Worm (Caenorhabditis elegans) whole organism, L4/young adult: ENCODE measurements around the gene try-10.

Experiments used
- W03F9.2 ChIP-seq: fragments of 150-350 bp; optimal IDR thresholded peaks from 2 replicates; lab custom pipeline; 2014; ENCODE audit warnings: missing biosample characterization, missing genetic modification characterization
- dao-5 ChIP-seq: sonication (generic microtip); optimal IDR thresholded peaks from 2 replicates; lab custom pipeline; 2016; ENCODE audit warnings: missing genotype, missing genetic modification characterization, moderate library complexity, missing compliant biosample characterization
- him-1 ChIP-seq: sonication (generic microtip); optimal IDR thresholded peaks from 2 replicates; lab custom pipeline; 2016; ENCODE audit warnings: missing genotype, missing genetic modification reagents, missing genetic modification characterization, missing compliant biosample characterization

try-10 gene

DNA sequence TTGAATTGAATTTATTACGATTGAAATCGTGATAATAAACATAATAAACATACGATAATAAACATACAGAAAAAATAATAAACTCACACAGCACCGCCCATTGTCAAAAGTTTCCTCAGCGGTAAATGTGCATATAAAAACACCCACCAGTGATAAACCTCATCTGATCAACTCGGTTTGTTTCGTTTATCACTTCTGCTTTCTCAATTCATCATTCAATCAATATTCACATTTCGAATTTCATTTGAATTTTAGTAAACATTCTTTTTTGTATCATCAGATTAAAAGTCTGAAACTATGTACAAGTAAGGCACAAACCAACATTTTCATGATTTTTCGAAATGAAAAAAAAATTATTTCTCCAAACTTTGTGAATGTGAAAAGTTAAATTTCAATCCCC, at the start of gene try-10:
Gene try-10, minus strand, starts transcription at position 101 of the 400 bp plus-strand sequence.
- TF ChIP-seq him-1 (tag; lab: Kevin White, UChicago) (no peak), W03F9.2 (tag; lab: Kevin White, UChicago) (no peak), dao-5 (tag; lab: Kevin White, UChicago) (no peak)

DNA sequence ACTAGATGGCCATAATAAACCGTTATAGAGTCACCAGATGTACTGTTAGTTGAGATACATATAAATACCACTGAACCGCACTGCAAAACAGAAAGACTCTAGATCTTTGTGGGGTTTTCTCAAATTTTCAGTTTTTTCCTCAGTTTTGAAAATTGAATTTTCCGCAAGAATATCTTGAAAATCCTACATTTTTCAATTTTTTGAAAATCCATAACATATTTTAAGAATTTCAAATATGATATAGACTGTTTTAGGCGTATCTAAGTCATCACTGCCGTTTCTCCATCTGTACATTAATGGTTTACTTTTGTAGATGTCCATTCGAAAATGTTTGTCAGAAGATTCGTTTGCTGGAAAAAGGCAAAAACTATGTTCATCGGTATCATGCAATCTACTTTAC, 48.8 kb upstream of the try-10 start, which contains the start of gene F42E8.1:
Gene F42E8.1, plus strand, starts transcription at position 301 of the 400 bp plus-strand sequence.
- no peak for TF ChIP-seq him-1 (tag; lab: Kevin White, UChicago)
- no peak for TF ChIP-seq W03F9.2 (tag; lab: Kevin White, UChicago)
- TF ChIP-seq dao-5 (tag; lab: Kevin White, UChicago): no peak

ce11 chrV:13053635-13054034, 40.6 kb upstream of the try-10 start, which contains the start of gene srr-1:
Gene srr-1, minus strand, starts transcription at chrV:13053735.
- no peak for TF ChIP-seq him-1 (tag; lab: Kevin White, UChicago)
- no peak for TF ChIP-seq dao-5 (tag; lab: Kevin White, UChicago)
- TF ChIP-seq W03F9.2 (tag; lab: Kevin White, UChicago): no peak

DNA sequence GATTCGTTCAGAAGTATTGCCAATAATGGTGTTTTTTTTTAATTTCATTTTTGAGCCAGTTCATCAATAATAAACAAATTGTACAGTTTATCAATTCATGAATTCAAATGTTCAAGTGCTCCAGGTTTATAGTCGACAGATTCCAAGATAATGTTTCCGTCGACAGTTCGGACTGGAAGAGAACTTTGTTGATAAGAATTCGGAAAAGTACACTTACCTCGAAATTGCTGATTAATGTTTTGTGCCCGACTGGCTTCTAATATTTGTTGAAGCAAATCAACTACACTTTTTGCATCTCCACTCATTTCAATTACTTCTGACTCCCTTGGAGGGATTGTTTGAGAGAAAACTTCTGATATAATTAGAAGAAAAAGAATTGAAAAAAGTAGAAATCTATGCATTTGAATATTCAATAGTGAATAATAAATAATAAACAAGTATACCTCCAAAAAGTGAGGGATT, 36.1 kb upstream of the try-10 start, which contains the start of gene W07G4.8:
Gene W07G4.8, minus strand, starts transcription at position 412 of the 462 bp plus-strand sequence.
- TF ChIP-seq W03F9.2 (tag; lab: Kevin White, UChicago) (no peak), him-1 (tag; lab: Kevin White, UChicago) (no peak), dao-5 (tag; lab: Kevin White, UChicago) (no peak)

ce11 chrV:13047574-13048030, 34.5 kb upstream of the try-10 start, which contains the start of gene W07G4.5:
Gene W07G4.5, plus strand, starts transcription at chrV:13047980.
- TF ChIP-seq W03F9.2 (tag; lab: Kevin White, UChicago): no peak
- no peak for TF ChIP-seq him-1 (tag; lab: Kevin White, UChicago)
- no peak for TF ChIP-seq dao-5 (tag; lab: Kevin White, UChicago)

DNA sequence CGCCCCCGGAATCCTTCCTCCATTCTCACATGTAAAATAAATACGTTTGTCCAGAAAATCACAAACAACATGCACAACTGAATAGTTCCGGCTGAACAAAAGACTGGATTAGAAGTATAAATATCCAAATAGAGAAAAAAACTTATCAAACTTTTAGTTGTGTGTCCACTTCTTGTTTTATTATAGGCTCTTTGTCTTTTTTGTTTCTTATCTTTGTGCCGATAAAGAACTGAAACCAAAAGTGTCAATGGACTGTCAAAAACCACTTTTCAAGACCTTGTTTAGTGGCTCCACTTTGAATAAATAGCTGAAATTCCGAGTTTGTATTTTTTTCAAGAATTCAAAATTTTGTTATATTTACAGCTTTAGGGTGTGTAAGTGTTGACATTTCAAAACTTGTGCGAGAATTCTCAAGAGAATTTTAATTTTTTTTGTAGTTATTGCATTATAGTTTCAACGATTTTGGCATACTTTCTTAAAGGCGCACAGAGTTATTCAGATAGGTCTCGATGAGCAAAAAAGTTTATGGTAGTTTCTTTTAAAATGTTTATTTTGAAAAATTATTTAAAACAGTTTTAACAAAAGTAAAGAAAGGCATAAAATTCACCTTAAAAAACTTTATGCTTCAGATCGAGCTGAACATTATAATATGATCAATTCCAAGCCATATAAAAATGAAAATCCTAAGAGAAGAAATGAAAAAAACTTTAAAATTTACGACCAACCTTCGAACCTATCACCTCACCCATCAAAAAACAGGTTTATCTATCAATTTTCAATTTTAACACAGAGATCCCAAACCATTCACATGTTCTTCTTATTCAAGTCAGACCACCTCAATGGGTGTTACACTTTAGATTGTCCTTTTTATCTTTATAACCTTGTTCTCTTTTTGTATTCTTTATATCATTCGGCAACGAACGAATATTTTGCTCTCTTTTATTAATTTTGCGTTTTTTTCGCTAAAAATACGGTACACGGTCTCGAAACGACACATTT, 33.4 kb upstream of the try-10 start:
- TF ChIP-seq him-1 (tag; lab: Kevin White, UChicago) (no peak), dao-5 (tag; lab: Kevin White, UChicago) (no peak), W03F9.2 (tag; lab: Kevin White, UChicago) (no peak)

DNA sequence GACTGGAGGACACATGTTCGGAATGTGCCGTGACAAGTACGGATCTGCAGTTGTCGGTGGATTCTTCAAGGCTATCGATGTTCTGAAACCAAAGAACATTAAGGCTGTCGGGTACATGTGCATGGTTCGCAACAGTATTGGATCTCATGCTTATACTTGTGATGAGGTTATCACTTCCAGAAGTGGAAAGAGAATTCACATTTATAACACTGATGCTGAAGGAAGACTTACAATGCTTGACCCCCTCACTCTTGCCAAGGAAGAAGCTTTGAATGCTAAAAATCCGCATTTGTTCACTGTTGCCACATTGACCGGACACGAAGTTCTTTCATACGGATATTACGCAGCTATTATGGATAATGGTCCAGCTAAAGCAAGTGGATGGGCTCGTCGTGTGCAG, 32.0 kb upstream of the try-10 start:
- no peak for TF ChIP-seq W03F9.2 (tag; lab: Kevin White, UChicago)
- TF ChIP-seq him-1 (tag; lab: Kevin White, UChicago): no peak
- no peak for TF ChIP-seq dao-5 (tag; lab: Kevin White, UChicago)

DNA sequence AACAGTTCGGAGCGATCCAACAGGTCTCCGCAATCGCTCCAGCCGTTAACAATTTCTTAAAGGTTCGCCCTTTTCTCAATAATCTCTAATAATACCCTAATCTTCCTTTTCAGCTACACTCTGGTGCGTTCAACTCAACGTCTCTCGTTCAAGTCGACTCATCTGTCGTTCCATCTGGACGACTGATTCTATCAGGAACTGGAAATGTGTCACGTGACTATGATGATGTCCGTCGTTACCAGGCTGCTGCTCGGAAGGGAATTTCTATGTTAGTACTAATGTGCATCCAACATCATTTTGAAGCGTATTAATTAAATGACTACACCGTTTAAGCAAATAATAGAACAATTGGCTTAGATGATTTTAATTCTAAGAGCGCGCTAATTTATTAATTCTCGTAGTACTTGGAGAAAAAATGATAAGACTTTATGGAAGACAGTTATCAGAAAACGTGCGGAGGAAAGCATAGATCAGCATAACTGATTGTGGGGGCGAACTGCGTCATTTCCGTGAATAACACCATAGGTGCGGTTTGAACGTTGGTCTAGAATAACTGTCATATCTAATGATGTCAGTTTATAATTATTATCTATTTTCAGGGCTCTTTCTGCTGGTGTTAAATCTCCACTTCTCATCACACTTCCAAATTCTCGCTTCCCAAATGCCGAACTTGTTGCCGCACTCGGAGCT, 30.9 kb upstream of the try-10 start:
- TF ChIP-seq him-1 (tag; lab: Kevin White, UChicago) (no peak), W03F9.2 (tag; lab: Kevin White, UChicago) (no peak), dao-5 (tag; lab: Kevin White, UChicago) (no peak)

DNA sequence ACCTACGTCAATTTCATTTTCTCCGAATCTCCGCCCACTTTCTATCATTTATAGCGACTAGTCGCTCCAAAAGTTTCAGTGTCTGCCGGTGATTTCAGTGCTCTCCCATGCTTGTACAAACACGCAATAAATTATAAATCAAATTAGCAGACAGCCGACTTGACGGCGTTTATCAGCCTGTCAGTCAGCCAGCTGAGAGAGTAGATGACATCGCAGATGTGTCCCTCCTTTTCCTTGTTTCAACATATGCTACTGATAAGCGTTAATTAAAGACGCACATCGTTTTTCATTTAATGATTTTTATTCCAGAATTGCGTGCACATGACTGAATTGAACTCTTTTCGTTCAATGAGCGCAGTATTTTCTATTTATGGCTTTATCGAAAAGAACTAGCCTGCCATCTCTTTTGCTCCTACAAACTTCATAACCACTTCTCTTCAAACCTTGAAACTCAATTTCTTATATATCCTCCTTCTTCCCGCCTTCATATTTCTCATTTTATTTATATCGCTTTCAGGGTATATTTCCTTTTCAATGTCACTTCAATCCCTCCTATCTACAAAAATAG, 30.2 kb upstream of the try-10 start, which contains the start of gene lap-2:
Gene lap-2, plus strand, starts transcription at position 518 of the 568 bp plus-strand sequence.
- no peak for TF ChIP-seq dao-5 (tag; lab: Kevin White, UChicago)
- TF ChIP-seq him-1 (tag; lab: Kevin White, UChicago): no peak
- TF ChIP-seq W03F9.2 (tag; lab: Kevin White, UChicago): no peak

ce11 chrV:13041666-13042065, 28.6 kb upstream of the try-10 start, which contains the start of gene scyl-1:
Gene scyl-1, minus strand, starts transcription at chrV:13041721.
- TF ChIP-seq him-1 (tag; lab: Kevin White, UChicago) (no peak), W03F9.2 (tag; lab: Kevin White, UChicago) (no peak), dao-5 (tag; lab: Kevin White, UChicago) (no peak)

ce11 chrV:13036466-13036865, 23.4 kb upstream of the try-10 start, which contains the start of gene W07G4.2:
Gene W07G4.2, minus strand, starts transcription at chrV:13036566.
- no peak for TF ChIP-seq W03F9.2 (tag; lab: Kevin White, UChicago)
- no peak for TF ChIP-seq him-1 (tag; lab: Kevin White, UChicago)
- TF ChIP-seq dao-5 (tag; lab: Kevin White, UChicago): no peak

ce11 chrV:13034604-13035003, 21.5 kb upstream of the try-10 start, which contains the start of gene W07G4.7:
Gene W07G4.7, minus strand, starts transcription at chrV:13034704.
- TF ChIP-seq W03F9.2 (tag; lab: Kevin White, UChicago) (no peak), him-1 (tag; lab: Kevin White, UChicago) (no peak), dao-5 (tag; lab: Kevin White, UChicago) (no peak)
